Worm (Caenorhabditis elegans): ENCODE results near the gene ZK673.2.

The ZK673.2 gene

DNA sequence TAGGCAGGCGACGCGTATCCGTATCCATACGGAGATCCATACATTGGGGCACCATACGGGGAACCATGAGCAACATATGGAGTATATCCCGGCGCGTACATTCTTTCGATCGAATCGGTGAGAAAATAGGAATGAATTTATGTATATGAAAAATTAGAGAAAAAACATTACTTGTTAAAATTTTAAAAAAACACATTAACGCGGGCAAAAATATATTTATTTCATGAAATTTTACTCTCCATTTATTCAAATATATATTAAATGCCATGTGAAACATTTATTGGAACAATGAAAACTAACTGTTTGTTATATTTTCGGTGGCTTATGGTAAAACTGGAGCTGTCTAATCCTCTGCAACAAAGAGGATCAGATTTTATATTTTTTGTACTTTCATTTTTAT lies 23.7 kb downstream of the ZK673.2 start, which contains the start of gene ZK666.2:
Gene ZK666.2 (minus strand): TSS at position 101 of the 400 bp plus-strand sequence.
- TF ChIP-seq pes-1 (GFP tag; IDR thresholded peaks at IDR 0.05), result no peak
- TF ChIP-seq tra-4 (tag; optimal IDR thresholded peaks at IDR 0.05), result no peak
- no peak for TF ChIP-seq ceh-13 (GFP tag; optimal IDR thresholded peaks at IDR 0.05)
- no peak for TF ChIP-seq hnd-1 (tag; optimal IDR thresholded peaks at IDR 0.05)
- TF ChIP-seq ama-1 (optimal IDR thresholded peaks at IDR 0.05), result no peak
- no peak for TF ChIP-seq flt-1 (GFP tag; IDR thresholded peaks at IDR 0.05)
- no peak for TF ChIP-seq hmg-4 (GFP tag; optimal IDR thresholded peaks at IDR 0.05)
- no peak for TF ChIP-seq sea-1 (GFP tag; conservative IDR thresholded peaks at IDR 0.05)
- TF ChIP-seq scrt-1 (GFP tag; IDR thresholded peaks at IDR 0.05), result no peak
- TF ChIP-seq tbx-11 (GFP tag; IDR thresholded peaks at IDR 0.05), result no peak
- no peak for TF ChIP-seq tbx-37 (GFP tag; conservative IDR thresholded peaks at IDR 0.05)
- TF ChIP-seq aly-1 (tag; optimal IDR thresholded peaks at IDR 0.05), result no peak

DNA sequence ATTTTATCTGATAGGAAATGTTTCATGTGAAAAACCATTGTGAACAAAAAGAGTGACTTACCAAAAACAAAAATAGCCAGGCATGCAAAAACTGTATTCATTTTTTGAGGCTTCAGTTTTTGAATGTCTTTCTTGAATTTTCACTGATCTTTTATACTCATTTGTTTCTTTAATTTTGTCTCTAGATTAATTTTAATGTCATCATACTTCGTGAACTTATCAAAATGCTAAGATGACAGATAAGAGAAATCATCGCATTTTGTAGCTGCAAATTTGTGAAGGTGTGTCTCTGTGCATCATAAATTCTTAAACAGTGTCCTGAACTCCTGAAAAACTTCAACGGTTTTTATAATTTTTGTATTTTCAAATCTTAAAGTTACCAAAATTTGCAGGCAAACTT lies 28.0 kb downstream of the ZK673.2 start, which contains the start of gene clec-58:
Gene clec-58 (minus strand): TSS at position 101 of the 400 bp plus-strand sequence.
- TF ChIP-seq F13C5.2 (tag; optimal IDR thresholded peaks at IDR 0.05) (no peak), ama-1 (optimal IDR thresholded peaks at IDR 0.05) (no peak), hmg-4 (GFP tag; optimal IDR thresholded peaks at IDR 0.05) (no peak), B0310.2 (tag; optimal IDR thresholded peaks at IDR 0.05) (no peak), scrt-1 (GFP tag; IDR thresholded peaks at IDR 0.05) (no peak), aly-1 (tag; optimal IDR thresholded peaks at IDR 0.05) (no peak), sea-1 (GFP tag; conservative IDR thresholded peaks at IDR 0.05) (no peak)

DNA sequence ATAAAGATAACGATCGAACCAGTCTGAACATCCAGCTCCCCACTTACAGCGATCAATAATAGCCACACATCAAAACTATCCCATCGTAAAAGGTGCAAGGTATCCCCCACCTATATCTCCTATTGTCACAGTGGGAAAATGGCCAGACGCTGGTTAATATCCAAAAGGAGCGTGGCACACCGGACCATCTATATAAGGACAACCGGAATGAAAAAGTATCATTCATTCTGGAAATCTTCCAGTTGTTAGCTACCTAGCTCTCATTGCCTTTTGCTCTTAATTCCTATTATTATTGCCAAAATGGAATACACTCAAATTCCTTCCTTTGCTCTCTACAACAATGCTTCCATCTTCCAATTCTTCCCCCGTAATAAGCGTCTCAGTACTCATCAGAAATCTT lies 28.9 kb downstream of the ZK673.2 start, which contains the start of gene ZK666.4:
Gene ZK666.4 (plus strand): TSS at position 301 of the 400 bp plus-strand sequence.
- TF ChIP-seq hmbx-1 (tag; optimal IDR thresholded peaks at IDR 0.05), result no peak
- TF ChIP-seq tbx-37 (GFP tag; conservative IDR thresholded peaks at IDR 0.05), result no peak
- TF ChIP-seq flt-1 (GFP tag; IDR thresholded peaks at IDR 0.05), result no peak
- no peak for TF ChIP-seq ets-7 (tag; optimal IDR thresholded peaks at IDR 0.05)
- no peak for TF ChIP-seq scrt-1 (GFP tag; IDR thresholded peaks at IDR 0.05)
- TF ChIP-seq ceh-13 (GFP tag; optimal IDR thresholded peaks at IDR 0.05), result no peak
- TF ChIP-seq hmg-4 (GFP tag; optimal IDR thresholded peaks at IDR 0.05), result no peak
- no peak for TF ChIP-seq hnd-1 (tag; optimal IDR thresholded peaks at IDR 0.05)
- no peak for TF ChIP-seq B0310.2 (tag; optimal IDR thresholded peaks at IDR 0.05)
- no peak for TF ChIP-seq tbx-11 (GFP tag; IDR thresholded peaks at IDR 0.05)
- no peak for TF ChIP-seq aly-1 (tag; optimal IDR thresholded peaks at IDR 0.05)
- TF ChIP-seq F13C5.2 (tag; optimal IDR thresholded peaks at IDR 0.05), result no peak
- TF ChIP-seq ama-1 (optimal IDR thresholded peaks at IDR 0.05), result no peak

DNA sequence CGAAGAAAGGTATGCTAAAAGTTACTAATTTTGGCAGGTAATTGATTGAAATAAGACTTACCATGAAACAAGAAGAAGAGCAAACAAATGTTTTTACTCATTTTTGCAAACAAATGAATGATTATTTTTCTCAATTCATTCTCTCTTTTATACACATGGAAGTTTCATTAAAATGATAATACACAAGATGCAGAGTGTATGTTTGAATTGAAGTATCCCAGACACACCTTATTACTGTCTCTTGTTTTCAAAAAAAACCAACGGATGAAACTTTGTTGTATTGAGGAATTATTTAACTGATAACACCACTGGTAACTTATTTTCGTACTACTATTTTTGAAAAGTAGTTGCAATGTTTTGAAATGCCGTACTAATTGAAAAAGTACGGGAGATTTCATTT lies 31.3 kb downstream of the ZK673.2 start, which contains the start of gene clec-59:
Gene clec-59 (minus strand): TSS at position 101 of the 400 bp plus-strand sequence.
- TF ChIP-seq B0310.2 (tag; optimal IDR thresholded peaks at IDR 0.05) (no peak), ama-1 (optimal IDR thresholded peaks at IDR 0.05) (no peak), F13C5.2 (tag; optimal IDR thresholded peaks at IDR 0.05) (no peak), sea-1 (GFP tag; conservative IDR thresholded peaks at IDR 0.05) (no peak)

DNA sequence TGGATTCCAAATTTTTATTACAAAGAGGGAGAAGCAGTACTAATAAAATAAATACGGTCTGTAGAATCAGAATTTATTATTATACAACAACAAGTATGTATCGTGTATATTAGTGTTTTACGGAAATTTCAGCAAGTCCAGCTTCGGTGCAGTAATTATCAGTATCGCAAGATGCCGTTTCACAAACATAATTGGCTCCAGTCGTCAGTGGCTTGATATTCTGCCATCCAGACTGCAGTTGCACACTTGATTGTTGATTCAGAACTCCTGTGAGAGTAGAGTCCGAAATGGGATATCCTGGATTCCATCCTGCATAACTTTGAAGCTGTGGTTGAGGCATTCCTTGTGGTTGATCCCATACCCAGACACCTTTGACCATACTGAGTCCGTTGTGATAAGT lies 32.0 kb downstream of the ZK673.2 start:
- no peak for TF ChIP-seq hnd-1 (tag; optimal IDR thresholded peaks at IDR 0.05)
- TF ChIP-seq ets-7 (tag; optimal IDR thresholded peaks at IDR 0.05), result no peak

DNA sequence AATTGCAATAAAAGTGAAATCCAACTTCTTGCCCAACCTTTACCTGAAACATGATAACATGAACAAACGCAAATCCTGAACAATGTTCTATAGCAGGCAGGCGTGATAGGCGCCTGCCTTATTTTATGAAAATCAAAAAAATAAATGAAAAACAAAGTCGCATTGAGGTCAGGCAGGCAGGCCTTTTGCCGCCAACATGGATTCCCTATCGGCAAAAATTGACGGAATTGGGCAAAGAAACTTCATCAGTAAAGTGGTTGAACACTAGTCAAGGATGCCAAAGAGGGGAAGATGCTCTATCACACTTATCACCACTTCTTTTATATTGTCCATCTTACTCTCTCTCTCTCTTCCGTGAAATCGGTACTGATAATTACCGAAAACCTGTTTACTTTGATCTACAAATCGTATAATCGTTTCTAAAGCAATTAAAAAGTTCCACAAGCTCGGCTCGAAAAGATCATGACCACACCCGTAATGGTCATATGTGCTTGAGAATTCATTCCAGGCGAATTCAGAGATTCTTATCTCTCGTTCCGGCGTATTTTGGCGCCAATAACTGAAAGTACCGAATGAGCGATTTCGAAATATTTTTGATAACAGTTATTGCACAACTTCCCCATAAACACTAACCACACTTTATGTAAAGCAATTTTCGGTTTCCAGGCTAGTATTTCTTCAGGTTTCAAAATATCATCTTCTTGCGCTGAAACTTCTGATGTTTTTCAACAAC lies 33.9 kb downstream of the ZK673.2 start, which contains the start of the genes clec-60 and ZK666.11:
Gene clec-60 (minus strand): TSS at position 51 of the 733 bp plus-strand sequence.
Gene ZK666.11 (plus strand): TSS at position 699 of the 733 bp plus-strand sequence.
- no peak for TF ChIP-seq hmg-4 (GFP tag; optimal IDR thresholded peaks at IDR 0.05)
- TF ChIP-seq ets-7 (tag; optimal IDR thresholded peaks at IDR 0.05), result no peak
- no peak for TF ChIP-seq ceh-36 (tag; optimal IDR thresholded peaks at IDR 0.05)

DNA sequence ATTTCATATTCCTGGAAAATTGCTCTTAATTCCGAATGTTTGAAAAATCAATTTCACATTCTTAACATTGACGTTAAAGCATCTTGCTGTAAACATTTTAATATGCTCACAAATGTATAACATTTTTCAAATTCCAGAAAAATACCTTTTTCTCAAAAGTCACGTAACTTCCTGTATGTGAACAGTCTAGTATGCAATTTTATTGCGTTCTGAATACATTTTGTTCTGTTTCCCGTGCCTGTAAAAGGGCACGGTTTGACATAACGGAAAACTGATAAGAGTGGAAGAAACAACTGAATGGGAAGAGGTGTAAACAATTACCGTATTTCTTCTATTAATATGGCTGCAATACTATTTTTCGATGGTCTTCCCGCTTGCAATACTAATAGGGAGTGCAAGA lies 34.8 kb downstream of the ZK673.2 start:
- TF ChIP-seq tbx-37 (GFP tag; conservative IDR thresholded peaks at IDR 0.05) (no peak), sea-1 (GFP tag; conservative IDR thresholded peaks at IDR 0.05) (no peak), flt-1 (GFP tag; IDR thresholded peaks at IDR 0.05) (no peak), ets-7 (tag; optimal IDR thresholded peaks at IDR 0.05) (no peak), ama-1 (optimal IDR thresholded peaks at IDR 0.05) (no peak), B0310.2 (tag; optimal IDR thresholded peaks at IDR 0.05) (no peak), pes-1 (GFP tag; IDR thresholded peaks at IDR 0.05) (no peak), F13C5.2 (tag; optimal IDR thresholded peaks at IDR 0.05) (no peak), ceh-36 (tag; optimal IDR thresholded peaks at IDR 0.05) (no peak), tra-4 (tag; optimal IDR thresholded peaks at IDR 0.05) (no peak), hnd-1 (tag; optimal IDR thresholded peaks at IDR 0.05) (no peak), tbx-11 (GFP tag; IDR thresholded peaks at IDR 0.05) (no peak), hmbx-1 (tag; optimal IDR thresholded peaks at IDR 0.05) (no peak), ceh-13 (GFP tag; optimal IDR thresholded peaks at IDR 0.05) (no peak), hmg-4 (GFP tag; optimal IDR thresholded peaks at IDR 0.05) (no peak), scrt-1 (GFP tag; IDR thresholded peaks at IDR 0.05) (no peak), aly-1 (tag; optimal IDR thresholded peaks at IDR 0.05) (no peak)

DNA sequence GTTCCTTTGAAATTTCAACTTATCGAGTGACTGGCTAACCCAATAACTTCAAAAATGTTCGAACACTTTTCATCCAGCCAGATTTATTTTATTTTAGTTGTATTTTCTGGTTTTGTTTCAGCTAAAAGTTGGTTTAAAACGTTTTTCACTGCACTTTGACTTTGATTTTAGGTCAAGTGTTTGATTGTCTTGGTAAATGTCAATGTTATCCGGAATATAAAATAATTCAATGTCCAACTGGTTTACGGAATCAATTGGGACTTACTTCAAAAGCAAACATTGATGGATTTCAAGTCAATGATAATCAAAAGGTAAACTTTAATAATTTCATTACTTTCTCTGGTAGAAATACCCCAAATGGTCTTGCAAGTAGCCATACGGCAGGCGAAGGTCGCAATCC lies 35.8 kb downstream of the ZK673.2 start:
- TF ChIP-seq hmbx-1 (tag; optimal IDR thresholded peaks at IDR 0.05) (no peak), scrt-1 (GFP tag; IDR thresholded peaks at IDR 0.05) (no peak), hmg-4 (GFP tag; optimal IDR thresholded peaks at IDR 0.05) (no peak), tra-4 (tag; optimal IDR thresholded peaks at IDR 0.05) (no peak)
